Worm (Caenorhabditis elegans) whole organism, L1 larva: ENCODE data around the gene T28A11.3.

Experiments
- aly-2 ChIP-seq: fragments of 150-350 bp; optimal IDR thresholded peaks from 2 replicates; lab custom pipeline; 2014; ENCODE audit warnings: missing biosample characterization, missing genetic modification characterization
- efl-3 ChIP-seq: fragments of 200-800 bp; sonication (Bioruptor generic); optimal IDR thresholded peaks from 2 replicates; lab custom pipeline; 2018; ENCODE audit warnings: mild to moderate bottlenecking, missing genetic modification characterization, missing compliant biosample characterization
- elt-3 ChIP-seq, 6 experiments: fragments of 150-350 bp in 1 of 6; sonication (generic microtip); optimal IDR thresholded peaks; 2 replicates each; lab custom pipeline; 2017 to 2018; ENCODE audit warnings: missing biosample characterization in 6 of 6, missing genetic modification characterization in 6 of 6, inconsistent platforms in 1 of 6
- fos-1 ChIP-seq: fragments of 150-350 bp; optimal IDR thresholded peaks from 2 replicates; lab custom pipeline; 2014; ENCODE audit warnings: missing biosample characterization, missing genetic modification characterization
- hlh-17 ChIP-seq: fragments of 200-800 bp; sonication (Bioruptor generic); optimal IDR thresholded peaks from 2 replicates; lab custom pipeline; 2018; ENCODE audit warnings: missing genetic modification characterization, mild to moderate bottlenecking, missing compliant biosample characterization, moderate library complexity, borderline replicate concordance
- mab-9 ChIP-seq: fragments of 200-800 bp; sonication (Bioruptor generic); IDR thresholded peaks from 2 replicates; pipeline ENCODE4 v1.3.6; 2022; ENCODE audit warnings: missing genetic modification reagents, missing genetic modification characterization, missing compliant biosample characterization
- pag-3 ChIP-seq: sonication (generic microtip); optimal IDR thresholded peaks from 2 replicates; lab custom pipeline; 2017; ENCODE audit warnings: missing genetic modification characterization, mild to moderate bottlenecking, missing compliant biosample characterization, antibody characterized with exemption, borderline replicate concordance; ENCODE audit not compliant: insufficient read depth
- rnt-1 ChIP-seq: sonication (generic microtip); optimal IDR thresholded peaks from 2 replicates; lab custom pipeline; 2016; ENCODE audit warnings: mild to moderate bottlenecking, missing genetic modification characterization, moderate library complexity, missing compliant biosample characterization
- tlp-1 ChIP-seq: fragments of 150-350 bp; optimal IDR thresholded peaks from 2 replicates; lab custom pipeline; 2014; ENCODE audit warnings: missing biosample characterization, missing genetic modification characterization
- unc-130 ChIP-seq: fragments of 150-350 bp; optimal IDR thresholded peaks from 2 replicates; lab custom pipeline; 2017; ENCODE audit warnings: missing biosample characterization, missing genetic modification characterization, inconsistent platforms
- unc-62 ChIP-seq: fragments of 150-350 bp; optimal IDR thresholded peaks from 2 replicates; lab custom pipeline; 2014; ENCODE audit warnings: missing biosample characterization, missing genetic modification reagents, missing genetic modification characterization
- unc-86 ChIP-seq: sonication (generic microtip); optimal IDR thresholded peaks from 2 replicates; lab custom pipeline; 2016; ENCODE audit warnings: missing genetic modification characterization, missing compliant biosample characterization

ce11 chrV:3266189-3266588 lies 8.9 kb upstream of the T28A11.3 start, which contains the start of gene T28A11.17:
- TF ChIP-seq mab-9 (GFP tag; lab: Robert Waterston, UW) (no peak), aly-2 (no peak), efl-3 (GFP tag; lab: Kevin White, UChicago) (no peak), unc-62 (no peak), unc-86 (no peak), hlh-17 (GFP tag; lab: Kevin White, UChicago) (no peak), unc-130 (no peak), elt-3 (tag; optimal IDR thresholded peaks at IDR 0.05; lab: Kevin White, UChicago) (no peak), rnt-1 (tag; lab: Kevin White, UChicago) (no peak), fos-1 (tag; lab: Kevin White, UChicago) (no peak), pag-3 (no peak), tlp-1 (no peak)
